Fruit fly (Drosophila melanogaster) whole organism: ENCODE measurements around the gene CG31525.

Experiments used
- CG8478 ChIP-seq: fragments of >200 bp; optimal IDR thresholded peaks from 2 replicates; lab custom pipeline; 2018; ENCODE audit warnings: inconsistent platforms
- Dll ChIP-seq: fragments of >200 bp; optimal IDR thresholded peaks from 2 replicates; lab custom pipeline; 2017
- EcR ChIP-seq, 2 experiments: fragments of >200 bp; optimal IDR thresholded peaks; 2 replicates each; lab custom pipeline; 2017; ENCODE audit warnings: missing biosample characterization in 2 of 2, missing genetic modification characterization in 2 of 2, missing genetic modification reagents in 2 of 2
- pan ChIP-seq: fragments of >200 bp; optimal IDR thresholded peaks from 2 replicates; lab custom pipeline; 2017
- psq ChIP-seq: fragments of >200 bp; optimal IDR thresholded peaks from 2 replicates; lab custom pipeline; 2017
- usp ChIP-seq: fragments of >200 bp; optimal IDR thresholded peaks from 2 replicates; lab custom pipeline; 2017; ENCODE audit warnings: missing biosample characterization, missing genetic modification characterization, mixed read lengths

CG31525 gene

DNA sequence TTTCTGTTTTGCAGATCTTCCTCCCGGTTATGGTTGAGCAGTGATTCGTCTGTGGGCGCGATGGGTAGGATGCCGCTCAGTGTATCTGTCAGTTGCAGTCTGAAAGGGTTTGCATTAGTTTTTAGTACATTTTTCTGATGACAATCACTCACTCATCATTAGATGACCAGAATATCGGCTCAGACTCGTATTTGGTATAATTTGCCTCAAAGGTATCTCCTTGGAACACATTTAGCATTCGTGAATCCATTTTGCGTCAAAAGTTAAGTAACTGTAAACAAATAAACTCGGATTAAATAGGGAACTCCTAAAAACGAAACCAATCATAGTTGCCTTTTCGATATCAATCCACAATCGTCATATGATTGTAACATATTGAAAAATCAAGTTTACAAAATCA lies at the start of gene CG31525:
CG31525 (plus strand) TSS at position 301 of the 400 bp plus-strand sequence.
- TF ChIP-seq Dll (no peak), EcR (GFP tag; optimal IDR thresholded peaks at IDR 0.05; lab: Kevin White, UChicago) (no peak), usp (no peak), pan (lab: Kevin White, UChicago) (no peak), psq (no peak), CG8478 (no peak)

DNA sequence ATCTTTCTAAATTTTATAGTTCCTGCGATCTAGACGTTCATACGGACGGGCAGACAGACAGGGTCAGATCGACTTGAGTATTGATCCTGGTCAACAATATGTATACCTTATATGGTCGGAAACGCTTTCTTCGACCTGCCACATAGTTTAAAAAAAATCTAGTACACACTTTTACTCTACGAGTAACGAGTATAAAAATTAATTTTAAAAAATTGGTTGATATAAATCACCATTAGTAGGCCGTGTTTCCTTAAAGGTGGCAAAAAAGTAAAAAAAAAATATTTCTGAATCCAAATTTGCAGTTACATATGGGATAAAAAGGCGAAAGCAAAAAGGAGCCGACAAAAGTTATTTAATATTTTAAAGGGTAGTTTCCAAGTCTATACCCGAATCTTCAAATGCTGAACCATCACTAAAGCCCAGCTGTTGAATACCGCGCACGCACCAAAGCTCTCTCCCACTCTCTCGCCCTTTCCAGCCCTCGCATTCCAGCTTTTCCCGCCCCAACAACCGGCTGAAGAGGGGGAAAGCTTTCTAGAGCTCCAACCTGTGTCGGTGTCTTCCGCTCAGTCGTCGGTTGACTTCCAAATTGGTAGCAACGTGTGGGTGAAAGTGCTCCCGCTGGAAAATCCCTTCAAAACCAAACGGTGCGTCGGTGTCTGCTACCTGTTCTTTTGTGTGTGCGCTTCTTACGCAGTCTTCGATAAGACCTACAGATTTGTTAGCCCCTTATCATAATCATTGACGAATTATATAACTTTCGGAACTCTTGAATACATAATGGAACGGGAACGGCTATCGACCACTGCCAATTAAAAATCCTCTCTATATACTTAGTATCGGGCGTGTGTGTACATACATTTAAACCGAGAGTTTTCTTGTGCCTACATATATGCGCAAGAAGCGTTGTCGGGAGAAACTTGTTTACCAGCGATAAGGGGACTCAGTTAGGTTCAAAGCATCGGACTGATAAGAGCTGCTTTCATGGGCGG lies 48.2 kb upstream of the CG31525 start, which contains the start of gene Sfxn1-3:
Sfxn1-3 (plus strand) TSS at position 238 of the 992 bp plus-strand sequence.
- TF ChIP-seq pan (lab: Kevin White, UChicago) = peak; percentile 74
- TF ChIP-seq CG8478 = no peak

dm6 chr3R:4381079-4381919 lies 45.5 kb upstream of the CG31525 start, which contains the start of gene Cont:
TSS of gene Cont (plus strand) at chr3R:4381306.
- no peak for TF ChIP-seq usp
- no peak for TF ChIP-seq EcR (GFP tag; optimal IDR thresholded peaks at IDR 0.05; lab: Kevin White, UChicago)
- TF ChIP-seq pan (lab: Kevin White, UChicago) = no peak
- TF ChIP-seq CG8478 = no peak
- no peak for TF ChIP-seq psq
- TF ChIP-seq Dll = no peak

- TF ChIP-seq psq = no peak
- TF ChIP-seq Dll = no peak
- no peak for TF ChIP-seq EcR (GFP tag; optimal IDR thresholded peaks at IDR 0.05; lab: Kevin White, UChicago)
- no peak for TF ChIP-seq CG8478
- no peak for TF ChIP-seq pan (lab: Kevin White, UChicago)
- no peak for TF ChIP-seq usp
These were observed 44.7 kb upstream of the CG31525 start for dm6 chr3R:4382165-4382564.

dm6 chr3R:4387490-4387889 lies 39.3 kb upstream of the CG31525 start, which contains the start of gene tub:
TSS of gene tub (plus strand) at chr3R:4387742.
- TF ChIP-seq Dll (no peak), EcR (GFP tag; optimal IDR thresholded peaks at IDR 0.05; lab: Kevin White, UChicago) (no peak), usp (no peak), pan (lab: Kevin White, UChicago) (no peak)

DNA sequence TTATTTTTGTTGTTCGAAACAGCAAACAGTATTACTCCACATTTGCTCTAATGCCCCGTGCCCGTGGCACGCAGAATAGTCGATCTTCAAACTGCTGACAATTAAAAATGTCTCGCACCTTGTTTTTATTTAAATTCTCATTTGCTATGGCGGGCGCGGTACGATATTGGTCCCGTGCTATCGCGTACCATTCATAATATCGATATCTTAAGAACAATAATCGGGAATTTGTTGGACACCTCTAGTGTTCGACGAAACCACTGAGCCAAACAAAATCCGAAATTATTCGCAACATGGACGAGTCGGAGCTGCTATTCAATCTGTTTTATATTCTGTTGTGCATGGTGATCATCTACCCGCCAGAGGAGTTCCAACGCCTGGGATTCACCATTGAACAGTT lies 36.7 kb upstream of the CG31525 start, which contains the start of gene CG14646:
CG14646 (plus strand) TSS at position 234 of the 400 bp plus-strand sequence.
- TF ChIP-seq psq (no peak), Dll (no peak), usp (no peak), CG8478 (no peak), EcR (GFP tag; optimal IDR thresholded peaks at IDR 0.05; lab: Kevin White, UChicago) (no peak), pan (lab: Kevin White, UChicago) (no peak)

DNA sequence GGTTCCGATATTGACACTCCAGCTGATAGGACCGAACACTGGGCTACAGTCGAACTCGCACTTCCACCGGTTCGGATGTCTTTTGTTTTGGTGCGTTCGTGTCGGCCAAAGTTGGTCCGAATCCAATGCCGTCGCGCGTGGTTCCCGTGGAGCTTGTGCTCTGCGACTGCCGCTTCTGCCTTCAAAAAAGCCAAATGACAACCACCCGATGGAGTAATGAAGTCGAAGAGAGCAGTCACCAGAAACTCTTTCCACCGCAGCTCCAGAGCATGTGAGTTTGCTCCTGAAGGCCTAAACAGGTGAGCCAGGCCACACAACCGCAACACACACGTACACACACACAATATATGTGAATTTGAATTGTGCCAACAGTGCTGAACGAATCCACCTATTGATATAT lies 32.7 kb upstream of the CG31525 start, which contains the start of gene CG34112:
CG34112 (minus strand) TSS at position 143 of the 400 bp plus-strand sequence.
- TF ChIP-seq EcR (GFP tag; optimal IDR thresholded peaks at IDR 0.05; lab: Kevin White, UChicago) = no peak
- no peak for TF ChIP-seq usp

DNA sequence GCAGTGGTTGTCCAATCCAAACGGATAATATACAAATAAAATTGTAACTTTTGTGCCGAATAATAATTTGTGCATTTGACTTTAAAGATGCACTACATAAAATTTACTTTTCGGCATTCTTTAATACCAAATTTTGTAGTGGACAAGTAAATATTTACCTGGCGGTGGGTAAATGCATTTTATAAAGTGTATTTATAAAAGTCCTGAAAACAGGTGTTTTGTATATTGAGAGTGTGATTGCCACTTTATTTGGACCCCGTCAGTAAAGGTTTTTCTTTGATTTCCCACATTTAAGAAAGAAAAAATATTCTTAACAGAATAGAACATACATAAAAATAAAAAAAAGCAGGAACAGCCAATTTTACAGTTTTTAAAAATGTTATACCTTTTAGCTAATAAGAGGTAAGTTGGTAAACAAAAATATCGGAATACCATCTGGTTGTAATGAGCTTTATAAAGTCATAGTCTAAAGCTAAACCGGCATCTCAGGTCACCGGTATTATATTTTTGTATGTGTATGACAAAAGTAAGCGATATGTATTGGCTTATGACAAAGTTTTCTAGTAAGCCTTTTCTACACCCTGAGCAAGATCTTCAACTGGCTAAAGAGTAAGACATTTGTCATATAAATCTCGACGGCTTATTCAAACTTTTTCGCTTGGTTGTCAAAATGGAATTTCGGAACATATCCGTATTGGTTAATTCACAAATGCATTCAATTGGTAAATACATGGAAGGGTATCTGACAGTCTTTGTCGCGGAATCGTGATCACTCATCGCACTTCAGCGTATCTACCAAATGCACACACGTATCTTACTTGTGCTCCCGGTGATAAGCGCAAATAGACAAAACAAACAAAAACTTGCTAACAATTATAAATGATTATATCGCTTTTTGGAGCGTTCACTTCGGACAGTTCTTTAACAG lies 31.9 kb upstream of the CG31525 start:
- TF ChIP-seq EcR (GFP tag; optimal IDR thresholded peaks at IDR 0.05; lab: Kevin White, UChicago) (no peak), CG8478 (no peak), pan (lab: Kevin White, UChicago) (no peak), usp (no peak), Dll (no peak), psq (no peak)

- TF ChIP-seq CG8478 (no peak), psq (no peak), usp (no peak), EcR (GFP tag; optimal IDR thresholded peaks at IDR 0.05; lab: Kevin White, UChicago) (no peak), Dll (no peak), pan (lab: Kevin White, UChicago) (no peak)
These were observed 29.3 kb upstream of the CG31525 start, which contains the start of gene CG9855 for dm6 chr3R:4397403-4398079. TSS of gene CG9855 (minus strand) at chr3R:4397875.

- TF ChIP-seq usp (no peak), pan (lab: Kevin White, UChicago) (no peak), EcR (GFP tag; optimal IDR thresholded peaks at IDR 0.05; lab: Kevin White, UChicago) (no peak)
These were observed 26.9 kb upstream of the CG31525 start for dm6 chr3R:4399810-4400496.

- TF ChIP-seq EcR (GFP tag; optimal IDR thresholded peaks at IDR 0.05; lab: Kevin White, UChicago) (no peak), usp (no peak), pan (lab: Kevin White, UChicago) (no peak), CG8478 (no peak)
These were observed 26.4 kb upstream of the CG31525 start, which contains the start of gene CG14647 for dm6 chr3R:4400497-4400833. TSS of gene CG14647 (plus strand) at chr3R:4400510.
